Worm (Caenorhabditis elegans) whole organism, L1 larva: ENCODE measurements around the gene Y54F10BM.6.

ENCODE experiments used
- egl-27 ChIP-seq, 2 experiments: fragments of 150-350 bp in 1 of 2; sonication (generic microtip); optimal IDR thresholded peaks; 3 replicates each; lab custom pipeline; 2017 to 2018; ENCODE audit warnings: missing biosample characterization in 2 of 2, missing genetic modification characterization in 2 of 2, missing genetic modification reagents in 2 of 2
- fkh-10 ChIP-seq: sonication (generic microtip); optimal IDR thresholded peaks from 2 replicates; lab custom pipeline; 2017; ENCODE audit warnings: missing biosample characterization, missing genetic modification reagents, missing genetic modification characterization
- nhr-12 ChIP-seq: sonication (generic microtip); optimal IDR thresholded peaks from 2 replicates; lab custom pipeline; 2017; ENCODE audit warnings: missing biosample characterization, missing genetic modification characterization
- nhr-77 ChIP-seq: fragments of 150-350 bp; optimal IDR thresholded peaks from 2 replicates; lab custom pipeline; 2014; ENCODE audit warnings: missing biosample characterization, missing genetic modification characterization
- snu-23 ChIP-seq: sonication (generic microtip); optimal IDR thresholded peaks from 2 replicates; lab custom pipeline; 2016; ENCODE audit warnings: missing genetic modification characterization, missing compliant biosample characterization
- unc-30 ChIP-seq: sonication (generic microtip); optimal IDR thresholded peaks from 2 replicates; lab custom pipeline; 2017; ENCODE audit warnings: missing biosample characterization, missing genetic modification characterization
- unc-98 ChIP-seq: fragments of 200-800 bp; sonication (Bioruptor generic); IDR thresholded peaks from 2 replicates; pipeline ENCODE4 v1.3.6; 2022; ENCODE audit warnings: missing genetic modification characterization, missing compliant biosample characterization

DNA sequence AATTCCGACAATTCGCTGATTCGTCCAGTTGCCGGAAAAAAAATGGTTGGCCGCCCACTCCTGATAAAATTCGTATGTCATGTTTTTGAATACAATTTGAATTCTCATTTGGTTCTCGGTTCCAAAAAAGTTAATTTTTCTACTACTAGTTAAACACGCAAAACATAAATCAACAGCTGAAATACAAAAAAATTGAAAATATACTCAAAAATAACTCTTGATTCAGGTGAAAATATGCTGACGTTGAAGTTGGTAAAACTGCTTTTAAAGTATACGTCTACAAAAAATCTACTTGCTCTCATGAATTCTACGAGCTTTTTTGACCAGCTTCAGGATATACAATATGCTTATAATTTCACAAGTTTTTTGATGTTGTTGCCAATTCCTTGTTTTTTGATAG is 22.6 kb upstream of the Y54F10BM.6 start, which contains the start of gene srz-56:
- TF ChIP-seq nhr-77 (tag; lab: Kevin White, UChicago) (no peak), egl-27 (tag; optimal IDR thresholded peaks at IDR 0.05; lab: Kevin White, UChicago) (no peak), nhr-12 (tag; lab: Kevin White, UChicago) (no peak), unc-98 (GFP tag; lab: Robert Waterston, UW) (no peak), unc-30 (tag; lab: Kevin White, UChicago) (no peak), snu-23 (GFP tag; lab: Kevin White, UChicago) (no peak), fkh-10 (GFP tag; lab: Kevin White, UChicago) (no peak)
